Worm (Caenorhabditis elegans): ENCODE results near the gene K01H12.4.

The K01H12.4 gene

ce11 chrIV:9677226-9677992 is 35.5 kb upstream of the K01H12.4 start (continued):
- TF ChIP-seq snu-23 (GFP tag; optimal IDR thresholded peaks at IDR 0.05) (peak; percentile 80), efl-3 (GFP tag; optimal IDR thresholded peaks at IDR 0.05) (no peak), efl-1 (optimal IDR thresholded peaks at IDR 0.05) (peak; percentile 59 to 63), efl-1 (GFP tag; optimal IDR thresholded peaks at IDR 0.05 in 1 of 2) (peak; percentile 37 to 78), egl-13 (tag; optimal IDR thresholded peaks at IDR 0.05) (peak; percentile 43), nhr-20 (tag; optimal IDR thresholded peaks at IDR 0.05) (peak; percentile 96), lin-15B (tag; optimal IDR thresholded peaks at IDR 0.05) (no peak), mef-2 (tag; optimal IDR thresholded peaks at IDR 0.05) (no peak), tlp-1 (tag; optimal IDR thresholded peaks at IDR 0.05) (no peak), dpl-1 (GFP tag; optimal IDR thresholded peaks at IDR 0.05) (peak; percentile 33 to 58 (median 50)), fkh-8 (tag; optimal IDR thresholded peaks at IDR 0.05) (peak; percentile 19), mep-1 (tag; optimal IDR thresholded peaks at IDR 0.05) (peak; percentile 82), C16A3.4 (tag; optimal IDR thresholded peaks at IDR 0.05) (peak; percentile 17), jun-1 (tag; optimal IDR thresholded peaks at IDR 0.05) (peak; percentile 38), nhr-77 (tag; optimal IDR thresholded peaks at IDR 0.05) (peak; percentile 49), ceh-88 (GFP tag; IDR thresholded peaks at IDR 0.05) (no peak), ces-1 (GFP tag; optimal IDR thresholded peaks at IDR 0.05) (no peak), nhr-19 (GFP tag; conservative IDR thresholded peaks at IDR 0.05) (peak; percentile 55), hpl-2 (GFP tag; optimal IDR thresholded peaks at IDR 0.05) (no peak), zip-4 (GFP tag; optimal IDR thresholded peaks at IDR 0.05) (no peak), unc-62 (GFP tag; optimal IDR thresholded peaks at IDR 0.05) (no peak), C34B4.2 (tag; optimal IDR thresholded peaks at IDR 0.05) (no peak), sup-37 (GFP tag; optimal IDR thresholded peaks at IDR 0.05) (no peak), vab-15 (tag; optimal IDR thresholded peaks at IDR 0.05) (no peak), mdl-1 (tag; optimal IDR thresholded peaks at IDR 0.05) (peak; percentile 94 to 95), nhr-47 (tag; optimal IDR thresholded peaks at IDR 0.05) (peak; percentile 77), Y116A8C.19 (tag; optimal IDR thresholded peaks at IDR 0.05; ENCODE audit: borderline replicate concordance) (no peak), lin-13 (GFP tag; optimal IDR thresholded peaks at IDR 0.05) (peak; percentile 28), lin-39 (tag; optimal IDR thresholded peaks at IDR 0.05) (no peak), aha-1 (tag; optimal IDR thresholded peaks at IDR 0.05) (no peak), lin-35 (GFP tag; optimal IDR thresholded peaks at IDR 0.05) (peak; percentile 55 to 71), unc-130 (tag; optimal IDR thresholded peaks at IDR 0.05) (no peak), dsc-1 (tag; optimal IDR thresholded peaks at IDR 0.05) (peak; percentile 60), ceh-8 (GFP tag; optimal IDR thresholded peaks at IDR 0.05) (no peak), mab-9 (GFP tag; IDR thresholded peaks at IDR 0.05) (no peak), F16B12.6 (tag; optimal IDR thresholded peaks at IDR 0.05) (no peak), rnt-1 (tag; optimal IDR thresholded peaks at IDR 0.05) (peak; percentile 81), xbp-1 (tag; optimal IDR thresholded peaks at IDR 0.05) (peak; percentile 62), isw-1 (GFP tag; IDR thresholded peaks at IDR 0.05) (peak; percentile 32; the same call in 1 of the 2 replicates), snpc-4 (tag; optimal IDR thresholded peaks at IDR 0.05) (peak; percentile 3), fos-1 (tag; optimal IDR thresholded peaks at IDR 0.05) (peak; percentile 77), lir-3 (tag; optimal IDR thresholded peaks at IDR 0.05; ENCODE audit: poor library complexity) (peak; percentile 43), nhr-85 (tag) (peak; percentile 87), tbx-2 (tag; optimal IDR thresholded peaks at IDR 0.05) (peak; percentile 68), alr-1 (tag; optimal IDR thresholded peaks at IDR 0.05; ENCODE audit: borderline replicate concordance) (no peak), swsn-7 (tag; optimal IDR thresholded peaks at IDR 0.05) (peak; percentile 69), nhr-84 (tag; optimal IDR thresholded peaks at IDR 0.05) (no peak), nhr-237 (tag; optimal IDR thresholded peaks at IDR 0.05) (peak; percentile 17), ceh-90 (tag; optimal IDR thresholded peaks at IDR 0.05) (no peak), ztf-4 (tag; optimal IDR thresholded peaks at IDR 0.05) (peak; percentile 41), egl-27 (tag; optimal IDR thresholded peaks at IDR 0.05) (peak; percentile 1 to 23), hlh-4 (tag; optimal IDR thresholded peaks at IDR 0.05) (no peak)

Measured in whole organism, L1 larva.